Worm (Caenorhabditis elegans): ENCODE measurements around the gene act-3.

- TF ChIP-seq set-16 (GFP tag; IDR thresholded peaks at IDR 0.05) (no peak), tra-1 (GFP tag; IDR thresholded peaks at IDR 0.05) (no peak), nhr-76 (tag; optimal IDR thresholded peaks at IDR 0.05) (no peak), nhr-10 (tag; optimal IDR thresholded peaks at IDR 0.05) (no peak), nhr-11 (tag; optimal IDR thresholded peaks at IDR 0.05) (no peak), snpc-4 (tag; optimal IDR thresholded peaks at IDR 0.05) (no peak), ceh-82 (tag; optimal IDR thresholded peaks at IDR 0.05) (no peak), unc-39 (tag; optimal IDR thresholded peaks at IDR 0.05) (no peak), T26A8.4 (GFP tag; IDR thresholded peaks at IDR 0.05) (no peak), madf-5 (GFP tag; IDR thresholded peaks at IDR 0.05) (no peak)
These were observed 30.5 kb downstream of the act-3 start, which contains the start of gene C45B11.6 for ce11 chrV:11043767-11044166.

Measured in whole organism, L4 larva.